Fruit fly (Drosophila melanogaster) whole organism, pupa: ENCODE data around the gene Kcmf1.

ENCODE experiments used
- CG13204 ChIP-seq: fragments of 200-800 bp; sonication (Bioruptor generic); optimal IDR thresholded peaks from 2 replicates; lab custom pipeline; 2018; ENCODE audit warnings: missing biosample characterization, mild to moderate bottlenecking, missing genetic modification characterization, moderate library complexity
- CG15710 ChIP-seq: fragments of 200-800 bp; sonication (Bioruptor generic); optimal IDR thresholded peaks from 2 replicates; lab custom pipeline; 2018; ENCODE audit warnings: missing biosample characterization, mild to moderate bottlenecking, missing genetic modification characterization, moderate library complexity
- CG8301 ChIP-seq: fragments of 200-800 bp; sonication (Bioruptor generic); optimal IDR thresholded peaks from 2 replicates; lab custom pipeline; 2018; ENCODE audit warnings: missing biosample characterization, mild to moderate bottlenecking, missing genetic modification characterization
- Ets98B ChIP-seq: fragments of 200-800 bp; sonication (Bioruptor generic); IDR thresholded peaks from 2 replicates; pipeline ENCODE4 v1.3.6; 2022; ENCODE audit warnings: missing biosample characterization, missing genetic modification characterization
- Pif1A ChIP-seq: fragments of 200-800 bp; sonication (Bioruptor generic); optimal IDR thresholded peaks from 3 replicates; lab custom pipeline; 2016; ENCODE audit warnings: missing biosample characterization, missing genetic modification characterization
- gl ChIP-seq: fragments of 200-800 bp; sonication (Bioruptor generic); optimal IDR thresholded peaks from 2 replicates; lab custom pipeline; 2018; ENCODE audit warnings: missing biosample characterization, mild to moderate bottlenecking, missing genetic modification characterization

DNA sequence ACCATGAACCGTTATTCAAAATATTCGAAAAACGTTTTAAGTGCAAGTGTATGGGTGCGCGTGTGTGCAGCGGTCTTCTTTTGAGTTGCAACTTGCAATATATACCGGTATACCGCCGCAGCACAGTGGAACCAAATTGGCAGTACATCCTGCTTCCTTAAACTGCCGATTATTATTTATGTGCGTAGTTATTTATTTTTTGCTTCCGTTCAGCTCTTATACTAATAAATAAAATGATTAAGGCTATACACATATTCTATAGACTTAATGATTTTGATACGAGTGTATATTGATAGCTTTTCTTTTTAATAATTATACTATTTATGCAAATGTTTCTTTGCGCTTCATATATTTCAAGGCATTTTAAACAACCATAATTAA, 44.8 kb downstream of the Kcmf1 start:
- no peak for TF ChIP-seq CG8301 (tag; lab: Kevin White, UChicago)
- no peak for TF ChIP-seq Ets98B (GFP tag; lab: Robert Waterston, UW)
- no peak for TF ChIP-seq CG15710 (tag; lab: Kevin White, UChicago)
- TF ChIP-seq gl (tag; lab: Kevin White, UChicago) = no peak
- no peak for TF ChIP-seq CG13204
- TF ChIP-seq Pif1A (GFP tag; lab: Kevin White, UChicago) = no peak
